Worm (Caenorhabditis elegans) whole organism, early embryonic: ENCODE data around the gene C03B1.5.

Experiments used
- B0310.2 ChIP-seq: sonication (generic microtip); optimal IDR thresholded peaks from 2 replicates; lab custom pipeline; 2016; ENCODE audit warnings: mild to moderate bottlenecking, missing genetic modification characterization, missing compliant biosample characterization
- F13C5.2 ChIP-seq: sonication (generic microtip); optimal IDR thresholded peaks from 2 replicates; lab custom pipeline; 2017; ENCODE audit warnings: mild to moderate bottlenecking, missing genetic modification characterization, inconsistent platforms, missing compliant biosample characterization
- ceh-13 ChIP-seq: fragments of 200-800 bp; sonication (Bioruptor generic); optimal IDR thresholded peaks from 2 replicates; lab custom pipeline; 2018; ENCODE audit warnings: mild to moderate bottlenecking, missing genetic modification characterization, missing compliant biosample characterization
- flt-1 ChIP-seq: fragments of 200-800 bp; sonication (Bioruptor generic); IDR thresholded peaks from 2 replicates; pipeline ENCODE4 v1.3.6; 2022; ENCODE audit warnings: missing genetic modification characterization, missing compliant biosample characterization
- sea-1 ChIP-seq: fragments of 200-800 bp; sonication (Bioruptor generic); conservative IDR thresholded peaks from 2 replicates; pipeline ENCODE4 v1.3.6; 2022; ENCODE audit warnings: missing genetic modification characterization, missing compliant biosample characterization
- tbx-11 ChIP-seq: fragments of 200-800 bp; sonication (Bioruptor generic); IDR thresholded peaks from 2 replicates; pipeline ENCODE4 v1.3.6; 2022; ENCODE audit warnings: missing genetic modification characterization, missing compliant biosample characterization
- tbx-37 ChIP-seq: fragments of 200-800 bp; sonication (Bioruptor generic); conservative IDR thresholded peaks from 2 replicates; pipeline ENCODE4 v1.3.6; 2022; ENCODE audit warnings: missing genetic modification reagents, missing genetic modification characterization, missing compliant biosample characterization

DNA sequence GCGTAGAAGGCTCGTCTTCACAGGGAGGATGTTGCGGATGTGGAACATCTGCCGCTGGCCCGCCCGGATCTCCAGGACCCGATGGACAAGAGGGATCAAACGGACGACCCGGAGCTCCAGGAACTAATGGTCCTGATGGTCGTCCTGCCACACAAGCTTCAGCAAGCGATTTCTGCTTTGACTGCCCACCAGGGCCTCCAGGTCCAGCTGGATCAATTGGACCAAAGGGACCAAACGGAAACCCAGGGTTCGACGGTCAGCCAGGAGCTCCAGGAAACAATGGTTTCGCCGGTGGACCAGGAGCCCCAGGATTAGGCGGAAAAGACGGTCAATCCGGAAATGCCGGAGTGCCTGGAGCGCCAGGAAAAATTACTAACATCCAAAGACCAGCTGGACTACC, 20.8 kb upstream of the C03B1.5 start:
- TF ChIP-seq flt-1 (no peak), tbx-37 (GFP tag; lab: Robert Waterston, UW) (no peak), sea-1 (no peak), ceh-13 (no peak), tbx-11 (GFP tag; lab: Robert Waterston, UW) (no peak), B0310.2 (tag; lab: Kevin White, UChicago) (no peak), F13C5.2 (tag; lab: Kevin White, UChicago) (no peak)
